Worm (Caenorhabditis elegans) whole organism, early embryonic: ENCODE results near the gene sra-8.
A peak's percentile ranks its signal among the peaks of the same experiment; 100 is the strongest.

Experiments used
- B0310.2 ChIP-seq: sonication (generic microtip); optimal IDR thresholded peaks from 2 replicates; lab custom pipeline; 2016; ENCODE audit warnings: mild to moderate bottlenecking, missing genetic modification characterization, missing compliant biosample characterization
- F13C5.2 ChIP-seq: sonication (generic microtip); optimal IDR thresholded peaks from 2 replicates; lab custom pipeline; 2017; ENCODE audit warnings: mild to moderate bottlenecking, missing genetic modification characterization, inconsistent platforms, missing compliant biosample characterization
- aly-1 ChIP-seq: sonication (generic microtip); optimal IDR thresholded peaks from 2 replicates; lab custom pipeline; 2016; ENCODE audit warnings: missing genetic modification characterization, missing compliant biosample characterization
- ama-1 ChIP-seq: fragments of 150-350 bp; optimal IDR thresholded peaks from 2 replicates; lab custom pipeline; 2014
- ceh-13 ChIP-seq: fragments of 200-800 bp; sonication (Bioruptor generic); optimal IDR thresholded peaks from 2 replicates; lab custom pipeline; 2018; ENCODE audit warnings: mild to moderate bottlenecking, missing genetic modification characterization, missing compliant biosample characterization
- ceh-36 ChIP-seq: sonication (generic microtip); optimal IDR thresholded peaks from 2 replicates; lab custom pipeline; 2016; ENCODE audit warnings: missing genetic modification characterization, inconsistent platforms, missing compliant biosample characterization
- ets-7 ChIP-seq: sonication (generic microtip); optimal IDR thresholded peaks from 2 replicates; lab custom pipeline; 2016; ENCODE audit warnings: missing genotype, missing genetic modification characterization, missing compliant biosample characterization
- flt-1 ChIP-seq: fragments of 200-800 bp; sonication (Bioruptor generic); IDR thresholded peaks from 2 replicates; pipeline ENCODE4 v1.3.6; 2022; ENCODE audit warnings: missing genetic modification characterization, missing compliant biosample characterization
- hmbx-1 ChIP-seq: sonication (generic microtip); optimal IDR thresholded peaks from 2 replicates; lab custom pipeline; 2016; ENCODE audit warnings: mild to moderate bottlenecking, missing genetic modification characterization, missing compliant biosample characterization
- hmg-4 ChIP-seq: fragments of 200-800 bp; sonication (Bioruptor generic); optimal IDR thresholded peaks from 2 replicates; lab custom pipeline; 2018; ENCODE audit warnings: mild to moderate bottlenecking, missing genetic modification characterization, missing compliant biosample characterization
- hnd-1 ChIP-seq: sonication (generic microtip); optimal IDR thresholded peaks from 2 replicates; lab custom pipeline; 2016; ENCODE audit warnings: missing genetic modification characterization, missing compliant biosample characterization
- pes-1 ChIP-seq: fragments of 200-800 bp; sonication (Bioruptor generic); IDR thresholded peaks from 2 replicates; pipeline ENCODE4 v1.3.6; 2022; ENCODE audit warnings: missing genetic modification reagents, missing genetic modification characterization, missing compliant biosample characterization
- scrt-1 ChIP-seq: fragments of 200-800 bp; sonication (Bioruptor generic); IDR thresholded peaks from 2 replicates; pipeline ENCODE4 v1.3.6; 2022; ENCODE audit warnings: missing genetic modification characterization, missing compliant biosample characterization
- sea-1 ChIP-seq: fragments of 200-800 bp; sonication (Bioruptor generic); conservative IDR thresholded peaks from 2 replicates; pipeline ENCODE4 v1.3.6; 2022; ENCODE audit warnings: missing genetic modification characterization, missing compliant biosample characterization
- tbx-11 ChIP-seq: fragments of 200-800 bp; sonication (Bioruptor generic); IDR thresholded peaks from 2 replicates; pipeline ENCODE4 v1.3.6; 2022; ENCODE audit warnings: missing genetic modification characterization, missing compliant biosample characterization
- tbx-37 ChIP-seq: fragments of 200-800 bp; sonication (Bioruptor generic); conservative IDR thresholded peaks from 2 replicates; pipeline ENCODE4 v1.3.6; 2022; ENCODE audit warnings: missing genetic modification reagents, missing genetic modification characterization, missing compliant biosample characterization
- tra-4 ChIP-seq: sonication (generic microtip); optimal IDR thresholded peaks from 2 replicates; lab custom pipeline; 2017; ENCODE audit warnings: missing genetic modification characterization, missing compliant biosample characterization

sra-8 gene

ce11 chrII:9551536-9551935, 14.0 kb downstream of the sra-8 start, which contains the start of gene F35H8.12:
Gene F35H8.12 (plus strand): TSS chrII:9551836.
- TF ChIP-seq F13C5.2 (no peak), ceh-13 (no peak), scrt-1 (GFP tag; lab: Robert Waterston, UW) (no peak), ets-7 (tag; lab: Kevin White, UChicago) (no peak), sea-1 (GFP tag; lab: Robert Waterston, UW) (no peak), B0310.2 (tag; lab: Kevin White, UChicago) (no peak), pes-1 (no peak), ama-1 (lab: Kevin White, UChicago) (no peak), hnd-1 (tag; lab: Kevin White, UChicago) (no peak), hmg-4 (GFP tag; lab: Kevin White, UChicago) (no peak)

ce11 chrII:9553179-9553578, 15.7 kb downstream of the sra-8 start, which contains the start of gene F35H8.1:
Gene F35H8.1 (minus strand): TSS chrII:9553279.
- TF ChIP-seq hmg-4 (GFP tag; lab: Kevin White, UChicago): no peak
- TF ChIP-seq tbx-37: no peak
- TF ChIP-seq ceh-36 (tag; lab: Kevin White, UChicago): no peak
- no peak for TF ChIP-seq tbx-11
- no peak for TF ChIP-seq pes-1
- no peak for TF ChIP-seq scrt-1 (GFP tag; lab: Robert Waterston, UW)
- no peak for TF ChIP-seq ama-1 (lab: Kevin White, UChicago)
- TF ChIP-seq flt-1: no peak
- no peak for TF ChIP-seq F13C5.2
- no peak for TF ChIP-seq sea-1 (GFP tag; lab: Robert Waterston, UW)
- no peak for TF ChIP-seq ceh-13
- no peak for TF ChIP-seq hmbx-1 (tag; lab: Kevin White, UChicago)
- TF ChIP-seq B0310.2 (tag; lab: Kevin White, UChicago): no peak

ce11 chrII:9554925-9555553, 17.5 kb downstream of the sra-8 start, which contains the start of gene F35H8.2:
Gene F35H8.2 (plus strand): TSS chrII:9555503.
- TF ChIP-seq ama-1 (lab: Kevin White, UChicago): no peak
- no peak for TF ChIP-seq ceh-13
- TF ChIP-seq tra-4 (tag; lab: Kevin White, UChicago): no peak
- TF ChIP-seq sea-1 (GFP tag; lab: Robert Waterston, UW): no peak
- no peak for TF ChIP-seq scrt-1 (GFP tag; lab: Robert Waterston, UW)
- no peak for TF ChIP-seq hnd-1 (tag; lab: Kevin White, UChicago)
- TF ChIP-seq aly-1 (tag; lab: Kevin White, UChicago): no peak
- no peak for TF ChIP-seq hmbx-1 (tag; lab: Kevin White, UChicago)
- TF ChIP-seq tbx-11: no peak
- TF ChIP-seq B0310.2 (tag; lab: Kevin White, UChicago): no peak
- no peak for TF ChIP-seq flt-1
- TF ChIP-seq tbx-37: no peak

- TF ChIP-seq aly-1 (tag; lab: Kevin White, UChicago) (no peak), tbx-11 (no peak), flt-1 (no peak), scrt-1 (GFP tag; lab: Robert Waterston, UW) (no peak), B0310.2 (tag; lab: Kevin White, UChicago) (no peak), hnd-1 (tag; lab: Kevin White, UChicago) (no peak), tbx-37 (no peak), tra-4 (tag; lab: Kevin White, UChicago) (no peak), sea-1 (GFP tag; lab: Robert Waterston, UW) (no peak), hmbx-1 (tag; lab: Kevin White, UChicago) (no peak), hmg-4 (GFP tag; lab: Kevin White, UChicago) (no peak), ets-7 (tag; lab: Kevin White, UChicago) (no peak)
Observed at ce11 chrII:9556582-9556981, 19.1 kb downstream of the sra-8 start.

ce11 chrII:9557437-9558150, 20.1 kb downstream of the sra-8 start, which contains the start of gene zfp-2:
Gene zfp-2 (plus strand): TSS chrII:9557650.
- TF ChIP-seq F13C5.2 (peak; percentile 8), tbx-37 (no peak)

- TF ChIP-seq tbx-37: no peak
- no peak for TF ChIP-seq flt-1
- TF ChIP-seq F13C5.2: no peak
Observed at ce11 chrII:9558906-9559305, 21.4 kb downstream of the sra-8 start.

ce11 chrII:9559929-9560328, 22.4 kb downstream of the sra-8 start, which contains the start of gene F35H8.4:
Gene F35H8.4 (minus strand): TSS chrII:9560029.
- TF ChIP-seq scrt-1 (GFP tag; lab: Robert Waterston, UW) (no peak), hnd-1 (tag; lab: Kevin White, UChicago) (no peak), F13C5.2 (no peak), tbx-37 (no peak), aly-1 (tag; lab: Kevin White, UChicago) (no peak), flt-1 (no peak), pes-1 (no peak), sea-1 (GFP tag; lab: Robert Waterston, UW) (no peak), ceh-36 (tag; lab: Kevin White, UChicago) (no peak), tra-4 (tag; lab: Kevin White, UChicago) (no peak), tbx-11 (no peak), hmg-4 (GFP tag; lab: Kevin White, UChicago) (no peak), ama-1 (lab: Kevin White, UChicago) (no peak), hmbx-1 (tag; lab: Kevin White, UChicago) (no peak), ceh-13 (no peak), B0310.2 (tag; lab: Kevin White, UChicago) (no peak), ets-7 (tag; lab: Kevin White, UChicago) (no peak)
